Worm (Caenorhabditis elegans): ENCODE data around the gene ubh-2.

The ubh-2 gene

ce11 chrV:6541875-6542274 is 32.3 kb upstream of the ubh-2 start:
- TF ChIP-seq sox-4 (tag; optimal IDR thresholded peaks at IDR 0.05) (no peak), elt-3 (tag; optimal IDR thresholded peaks at IDR 0.05) (peak in 1 of 6 experiments; percentile 48), pag-3 (tag; optimal IDR thresholded peaks at IDR 0.05; ENCODE audit: borderline replicate concordance, insufficient read depth) (no peak), nhr-90 (tag; optimal IDR thresholded peaks at IDR 0.05; ENCODE audit: poor library complexity) (peak; percentile 4), egl-13 (tag; optimal IDR thresholded peaks at IDR 0.05) (no peak), hpl-2 (GFP tag; optimal IDR thresholded peaks at IDR 0.05) (no peak), lsy-2 (tag; optimal IDR thresholded peaks at IDR 0.05) (peak in 1 of 2 experiments; percentile 38), C16A3.4 (tag; optimal IDR thresholded peaks at IDR 0.05) (peak; percentile 2), ets-5 (GFP tag; IDR thresholded peaks at IDR 0.05) (no peak), snu-23 (GFP tag; optimal IDR thresholded peaks at IDR 0.05) (peak; percentile 47), lin-13 (GFP tag; optimal IDR thresholded peaks at IDR 0.05) (no peak), fkh-4 (tag; optimal IDR thresholded peaks at IDR 0.05; ENCODE audit: borderline replicate concordance) (no peak), snpc-4 (tag; optimal IDR thresholded peaks at IDR 0.05) (no peak), nhr-20 (tag; optimal IDR thresholded peaks at IDR 0.05) (peak; percentile 49), dpl-1 (GFP tag; optimal IDR thresholded peaks at IDR 0.05) (peak in 1 of 3 experiments; percentile 12), nhr-71 (tag; optimal IDR thresholded peaks at IDR 0.05) (peak; percentile 32), sup-37 (GFP tag; optimal IDR thresholded peaks at IDR 0.05) (no peak), efl-1 (optimal IDR thresholded peaks at IDR 0.05) (no peak), efl-1 (GFP tag; optimal IDR thresholded peaks at IDR 0.05 in 1 of 2) (peak in 1 of 2 experiments; percentile 77), C04F5.9 (tag; optimal IDR thresholded peaks at IDR 0.05) (no peak), blmp-1 (tag; optimal IDR thresholded peaks at IDR 0.05) (peak; percentile 63), lin-15B (tag; optimal IDR thresholded peaks at IDR 0.05) (no peak), mdl-1 (tag; optimal IDR thresholded peaks at IDR 0.05) (peak in 1 of 2 experiments; percentile 22), skn-1 (tag; optimal IDR thresholded peaks at IDR 0.05) (peak; percentile 44), mep-1 (tag; optimal IDR thresholded peaks at IDR 0.05) (peak; percentile 11), lin-14 (GFP tag; optimal IDR thresholded peaks at IDR 0.05) (peak; percentile 80), unc-86 (tag; optimal IDR thresholded peaks at IDR 0.05) (no peak)

ce11 chrV:6538323-6538722 is 28.7 kb upstream of the ubh-2 start:
- TF ChIP-seq ceh-82 (tag; optimal IDR thresholded peaks at IDR 0.05) (peak in 1 of 3 experiments; percentile 19), efl-1 (optimal IDR thresholded peaks at IDR 0.05) (no peak), efl-1 (GFP tag; optimal IDR thresholded peaks at IDR 0.05 in 1 of 2) (peak in 1 of 2 experiments; percentile 74), sptf-1 (tag; optimal IDR thresholded peaks at IDR 0.05) (no peak), snu-23 (GFP tag; optimal IDR thresholded peaks at IDR 0.05) (peak; percentile 11), blmp-1 (tag; optimal IDR thresholded peaks at IDR 0.05) (peak; percentile 4), nhr-71 (tag; optimal IDR thresholded peaks at IDR 0.05) (peak; percentile 22), lin-13 (GFP tag; optimal IDR thresholded peaks at IDR 0.05) (no peak), ceh-88 (GFP tag; IDR thresholded peaks at IDR 0.05) (no peak), dsc-1 (tag; optimal IDR thresholded peaks at IDR 0.05) (peak; percentile 28), lin-14 (GFP tag; optimal IDR thresholded peaks at IDR 0.05) (peak; percentile 71), rnt-1 (tag; optimal IDR thresholded peaks at IDR 0.05) (peak; percentile 30), lsy-2 (tag; optimal IDR thresholded peaks at IDR 0.05) (peak in 1 of 2 experiments; percentile 48)

ce11 chrV:6533030-6533429 is 23.4 kb upstream of the ubh-2 start, which contains the start of gene hpo-26:
Gene hpo-26, minus strand, starts transcription at chrV:6533060.
- TF ChIP-seq nhr-71 (tag; optimal IDR thresholded peaks at IDR 0.05) (peak; percentile 21), lsy-2 (tag; optimal IDR thresholded peaks at IDR 0.05) (peak in 1 of 2 experiments; percentile 9), nhr-77 (tag; optimal IDR thresholded peaks at IDR 0.05) (peak; percentile 81), lin-14 (GFP tag; optimal IDR thresholded peaks at IDR 0.05) (peak; percentile 15), unc-86 (tag; optimal IDR thresholded peaks at IDR 0.05) (no peak), nhr-84 (tag; optimal IDR thresholded peaks at IDR 0.05) (no peak), ceh-82 (tag; optimal IDR thresholded peaks at IDR 0.05) (peak in 1 of 3 experiments; percentile 12)

- no peak for TF ChIP-seq alr-1 (tag; optimal IDR thresholded peaks at IDR 0.05; ENCODE audit: borderline replicate concordance)
- TF ChIP-seq nhr-11 (tag; optimal IDR thresholded peaks at IDR 0.05) = no peak
- TF ChIP-seq ces-1 (GFP tag; optimal IDR thresholded peaks at IDR 0.05) = no peak
- peak; percentile 93 for TF ChIP-seq elt-2 (tag; optimal IDR thresholded peaks at IDR 0.05)
- TF ChIP-seq lsy-2 (tag; optimal IDR thresholded peaks at IDR 0.05) = no peak
- TF ChIP-seq irx-1 (tag; optimal IDR thresholded peaks at IDR 0.05) = no peak
- TF ChIP-seq pqm-1 (tag; optimal IDR thresholded peaks at IDR 0.05) = peak; percentile 84
- no peak for TF ChIP-seq efl-1 (optimal IDR thresholded peaks at IDR 0.05)
- TF ChIP-seq efl-1 (GFP tag; optimal IDR thresholded peaks at IDR 0.05 in 1 of 2) = peak in 1 of 2 experiments; percentile 59
- no peak for TF ChIP-seq egl-13 (tag; optimal IDR thresholded peaks at IDR 0.05)
These were observed 15.1 kb upstream of the ubh-2 start, which contains the start of gene acs-1 for ce11 chrV:6524757-6525156. Gene acs-1, plus strand, starts transcription at chrV:6524989.

Data from whole organism, L1 larva.